Worm (Caenorhabditis elegans): ENCODE data around the gene chil-7.

DNA sequence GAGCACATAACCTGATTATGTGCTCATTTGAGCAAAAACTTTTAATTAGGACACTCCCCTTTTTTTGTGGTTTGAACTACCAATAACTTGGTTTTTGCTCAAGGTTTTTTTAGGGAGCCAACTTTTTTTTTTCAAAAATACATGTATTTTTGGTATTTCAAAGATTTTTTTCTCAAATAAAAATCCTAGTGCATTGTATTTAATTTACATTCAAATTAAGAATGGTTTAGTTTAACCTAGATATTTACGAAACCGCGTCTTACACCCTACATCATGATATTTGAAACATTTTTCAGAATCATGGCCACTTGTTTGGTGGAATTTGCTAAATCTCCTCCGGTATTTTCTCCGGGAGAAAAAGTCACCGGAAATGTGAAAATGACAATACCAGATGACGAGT lies 36.1 kb downstream of the chil-7 start, which contains the start of gene arrd-5:
- TF ChIP-seq ama-1 (optimal IDR thresholded peaks at IDR 0.05) (no peak), ceh-82 (tag; optimal IDR thresholded peaks at IDR 0.05) (no peak), lsy-2 (tag; optimal IDR thresholded peaks at IDR 0.05) (no peak), crh-2 (tag; optimal IDR thresholded peaks at IDR 0.05) (no peak)
